Fruit fly (Drosophila melanogaster) S2 (cell line): ENCODE results near the gene REPTOR.
A peak's percentile ranks its signal among the peaks of the same experiment; 100 is the strongest.

Experiments used
- CG8478 ChIP-seq: fragments of >200 bp; optimal IDR thresholded peaks from 2 replicates; lab custom pipeline; 2018
- CTCF ChIP-seq, 2 experiments: fragments of >200 bp; optimal IDR thresholded peaks; 2 replicates each; lab custom pipeline; 2018

Gene REPTOR

DNA sequence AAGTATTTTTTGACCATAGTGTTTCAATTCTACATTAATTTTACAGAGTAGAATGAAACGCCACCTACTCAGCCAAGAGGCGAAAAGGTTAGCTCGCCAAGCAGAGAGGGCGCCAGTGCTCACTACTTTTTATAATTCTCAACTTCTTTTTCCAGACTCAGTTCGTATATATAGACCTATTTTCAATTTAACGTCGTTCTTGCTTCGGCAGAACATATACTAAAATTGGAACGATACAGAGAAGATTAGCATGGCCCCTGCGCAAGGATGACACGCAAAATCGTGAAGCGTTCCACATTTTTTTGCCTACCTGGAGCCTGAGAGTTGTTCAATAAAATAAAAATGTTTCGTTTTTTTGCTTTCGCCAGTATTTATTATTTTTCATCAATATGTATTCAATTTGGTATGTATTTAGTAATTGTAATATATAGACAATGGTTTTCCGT is 25.6 kb downstream of the REPTOR start:
- peak; percentile 90 to 98 for TF ChIP-seq CTCF (optimal IDR thresholded peaks at IDR 0.05; lab: Kevin White, UChicago)
- TF ChIP-seq CG8478: no peak

DNA sequence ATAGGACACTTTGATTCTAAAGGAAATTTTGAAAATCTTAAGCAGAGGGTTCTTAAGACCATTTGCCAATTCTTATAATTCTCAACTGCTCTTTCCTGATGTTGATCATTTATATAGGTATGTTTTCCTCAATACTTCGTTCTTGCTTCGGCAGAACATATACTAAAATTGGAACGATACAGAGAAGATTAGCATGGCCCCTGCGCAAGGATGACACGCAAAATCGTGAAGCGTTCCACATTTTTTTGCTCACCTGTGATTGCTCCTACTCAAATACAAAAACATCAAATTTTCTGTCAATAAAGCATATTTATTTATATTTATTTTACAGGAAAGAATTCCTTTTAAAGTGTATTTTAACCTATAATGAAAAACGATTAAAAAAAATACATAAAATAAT is 26.1 kb downstream of the REPTOR start:
- TF ChIP-seq CG8478: no peak
- no peak for TF ChIP-seq CTCF (optimal IDR thresholded peaks at IDR 0.05; lab: Kevin White, UChicago)

- TF ChIP-seq CTCF (optimal IDR thresholded peaks at IDR 0.05; lab: Kevin White, UChicago) (no peak), CG8478 (no peak)
Observed at dm6 chr3R:24555932-24556331, 26.7 kb downstream of the REPTOR start.

DNA sequence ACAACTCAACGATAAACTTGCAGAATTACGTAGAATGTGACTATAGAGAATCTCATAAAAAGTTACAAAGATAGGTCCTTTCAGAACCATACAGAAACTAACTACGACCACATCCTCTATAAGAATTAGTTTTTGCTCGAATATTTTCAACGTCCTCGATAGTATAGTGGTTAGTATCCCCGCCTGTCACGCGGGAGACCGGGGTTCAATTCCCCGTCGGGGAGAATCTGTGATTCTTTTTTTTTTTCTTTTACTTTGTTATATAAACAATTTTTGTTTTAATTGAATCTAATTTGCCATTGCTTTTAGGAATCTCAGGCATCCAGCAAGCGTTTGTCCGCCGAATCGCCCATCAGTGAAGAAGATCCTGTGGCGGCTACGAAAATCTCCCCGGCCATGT is 27.5 kb downstream of the REPTOR start:
- no peak for TF ChIP-seq CTCF (optimal IDR thresholded peaks at IDR 0.05; lab: Kevin White, UChicago)
- no peak for TF ChIP-seq CG8478

dm6 chr3R:24550802-24551391 is 31.8 kb downstream of the REPTOR start:
- no peak for TF ChIP-seq CTCF (optimal IDR thresholded peaks at IDR 0.05; lab: Kevin White, UChicago)
- TF ChIP-seq CG8478: no peak

DNA sequence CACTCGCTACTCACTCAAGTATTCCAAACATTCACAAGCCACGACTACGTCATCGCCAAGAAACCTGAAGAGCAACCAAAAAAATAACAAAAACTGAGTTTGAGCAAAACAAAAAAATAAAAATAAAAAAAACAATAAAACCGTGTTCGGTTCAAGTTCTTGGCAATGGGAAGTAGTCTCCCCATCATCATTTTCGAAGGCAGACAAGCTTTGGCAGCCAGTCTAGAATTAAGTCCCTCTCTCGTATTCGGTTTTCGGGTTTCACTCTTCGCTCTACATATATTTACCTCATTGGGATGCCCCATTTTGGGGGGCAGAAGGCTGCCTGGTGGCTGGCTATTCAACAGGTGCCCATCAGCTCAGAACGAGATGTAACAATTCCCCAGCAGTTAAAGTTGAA is 32.8 kb downstream of the REPTOR start:
- TF ChIP-seq CTCF (optimal IDR thresholded peaks at IDR 0.05; lab: Kevin White, UChicago) (no peak), CG8478 (no peak)

- no peak for TF ChIP-seq CG8478
- no peak for TF ChIP-seq CTCF (optimal IDR thresholded peaks at IDR 0.05; lab: Kevin White, UChicago)
Observed at dm6 chr3R:24548832-24549231, 33.8 kb downstream of the REPTOR start.

- no peak for TF ChIP-seq CG8478
- TF ChIP-seq CTCF (optimal IDR thresholded peaks at IDR 0.05; lab: Kevin White, UChicago): no peak
Observed at dm6 chr3R:24548216-24548615, 34.4 kb downstream of the REPTOR start.

- TF ChIP-seq CG8478 (no peak), CTCF (optimal IDR thresholded peaks at IDR 0.05; lab: Kevin White, UChicago) (no peak)
Observed at dm6 chr3R:24544388-24544787, 38.3 kb downstream of the REPTOR start, which contains the start of gene Esyt2. Gene Esyt2, plus strand, starts transcription at chr3R:24544719.

DNA sequence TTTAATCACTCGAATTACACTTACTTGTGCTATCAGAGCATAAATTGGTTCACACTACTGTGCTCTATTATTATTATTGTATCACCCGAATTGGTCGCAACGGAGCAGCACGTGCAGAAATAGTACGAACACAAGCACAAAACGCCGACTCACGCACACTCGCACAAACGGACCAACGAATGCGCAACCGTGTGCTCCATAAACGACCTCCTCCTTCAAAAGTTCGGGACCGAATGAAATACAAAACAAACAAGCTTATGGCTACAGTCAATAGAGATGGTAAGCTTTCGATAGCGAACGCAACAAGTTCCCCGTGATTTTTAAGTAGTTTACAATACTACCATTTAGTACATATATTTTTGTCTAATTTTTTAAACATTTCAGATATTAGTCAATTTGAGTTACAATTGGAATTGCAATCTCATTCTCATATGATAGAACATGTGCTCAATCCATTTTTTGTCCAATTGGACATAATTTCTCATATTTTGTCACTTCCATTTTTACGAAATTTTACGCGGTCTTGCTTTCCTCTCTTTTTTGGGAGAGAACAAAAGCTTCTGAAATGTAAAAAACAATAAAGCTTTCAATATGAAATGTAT is 38.9 kb downstream of the REPTOR start, which contains the start of gene Cftr:
Cftr (minus strand) TSS at position 239 of the 602 bp plus-strand sequence.
- TF ChIP-seq CTCF (optimal IDR thresholded peaks at IDR 0.05; lab: Kevin White, UChicago) (no peak), CG8478 (no peak)

- TF ChIP-seq CG8478 (no peak), CTCF (optimal IDR thresholded peaks at IDR 0.05; lab: Kevin White, UChicago) (no peak)
Observed at dm6 chr3R:24543033-24543675, 39.5 kb downstream of the REPTOR start.

DNA sequence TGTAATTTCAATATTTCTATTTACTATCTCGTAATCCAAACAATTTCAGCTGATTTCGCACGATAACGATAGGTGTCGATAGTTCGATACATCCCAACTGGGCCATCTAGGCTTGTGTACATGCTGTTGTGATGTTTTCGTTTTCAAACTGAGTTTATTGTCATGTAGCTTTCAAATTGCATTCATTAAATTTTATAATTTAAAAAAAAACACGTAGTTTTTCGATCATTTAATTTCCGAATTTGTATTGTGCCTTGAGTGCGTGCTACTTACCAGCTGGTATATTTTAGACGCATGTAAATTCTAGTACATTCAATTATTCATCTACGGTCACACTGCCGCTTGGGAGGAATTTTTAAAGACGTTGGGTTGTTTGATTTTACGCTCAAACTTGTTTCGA is 52.3 kb downstream of the REPTOR start, which contains the start of the genes CG13623 and ana1:
CG13623 (minus strand) TSS at position 231 of the 400 bp plus-strand sequence.
ana1 (plus strand) TSS at position 249 of the 400 bp plus-strand sequence.
- TF ChIP-seq CTCF (optimal IDR thresholded peaks at IDR 0.05; lab: Kevin White, UChicago) (no peak), CG8478 (no peak)

dm6 chr3R:24527845-24528244 is 54.8 kb downstream of the REPTOR start, which contains the start of gene CG6607:
Gene CG6607, plus strand, starts transcription at chr3R:24528047.
- no peak for TF ChIP-seq CTCF (optimal IDR thresholded peaks at IDR 0.05; lab: Kevin White, UChicago)
- no peak for TF ChIP-seq CG8478

- TF ChIP-seq CTCF (optimal IDR thresholded peaks at IDR 0.05; lab: Kevin White, UChicago) (no peak), CG8478 (no peak)
Observed at dm6 chr3R:24525983-24526661, 56.5 kb downstream of the REPTOR start.

- no peak for TF ChIP-seq CG8478
- TF ChIP-seq CTCF (optimal IDR thresholded peaks at IDR 0.05; lab: Kevin White, UChicago): no peak
Observed at dm6 chr3R:24524426-24524974, 58.2 kb downstream of the REPTOR start, which contains the start of gene Jhbp12. Gene Jhbp12, plus strand, starts transcription at chr3R:24524794.
